Fruit fly (Drosophila melanogaster): ENCODE measurements around the gene CG4161.

DNA sequence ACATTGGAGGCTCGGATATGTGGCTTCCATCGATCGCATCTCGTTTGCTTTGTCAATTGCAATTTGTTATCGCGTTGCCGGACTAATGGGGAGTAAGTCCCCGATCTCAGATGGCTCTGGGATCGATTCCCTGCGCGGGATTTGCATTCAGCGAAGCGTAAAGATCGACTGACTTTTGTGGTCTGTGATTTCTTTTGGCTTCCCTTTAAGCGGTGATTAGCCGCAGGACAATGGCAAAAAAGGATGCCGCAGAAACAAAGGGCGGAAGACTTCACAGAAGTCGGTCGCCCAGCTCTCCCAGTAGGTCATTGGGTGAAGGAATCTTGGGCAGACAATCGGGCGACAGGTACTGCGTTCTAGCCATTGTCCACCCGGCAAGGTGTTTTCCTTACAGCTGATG is 41.8 kb downstream of the CG4161 start:
- TF ChIP-seq CG7045 (GFP tag; optimal IDR thresholded peaks at IDR 0.05) (no peak), Hr96 (GFP tag; optimal IDR thresholded peaks at IDR 0.05) (no peak), CG1620 (GFP tag; optimal IDR thresholded peaks at IDR 0.05) (no peak), kay (GFP tag; ENCODE audit: borderline replicate concordance) (no peak), CG5204 (GFP tag; optimal IDR thresholded peaks at IDR 0.05) (no peak), Mnt (GFP tag; optimal IDR thresholded peaks at IDR 0.05) (no peak), CG12768 (GFP tag; optimal IDR thresholded peaks at IDR 0.05) (no peak), CG11617 (GFP tag; optimal IDR thresholded peaks at IDR 0.05) (no peak), cnc (optimal IDR thresholded peaks at IDR 0.05) (no peak), bab1 (GFP tag; optimal IDR thresholded peaks at IDR 0.05) (no peak), pad (GFP tag; optimal IDR thresholded peaks at IDR 0.05) (no peak)

All from whole organism, adult.